Worm (Caenorhabditis elegans) whole organism, L3 larva: ENCODE results near the gene C35D10.5.

Source experiments
- ceh-82 ChIP-seq: fragments of 150-350 bp; optimal IDR thresholded peaks from 2 replicates; lab custom pipeline; 2014; ENCODE audit warnings: missing biosample characterization, missing genetic modification characterization
- jun-1 ChIP-seq: fragments of 150-350 bp; optimal IDR thresholded peaks from 2 replicates; lab custom pipeline; 2014; ENCODE audit warnings: missing biosample characterization, missing genetic modification reagents, missing genetic modification characterization
- lin-39 ChIP-seq: fragments of 150-350 bp; optimal IDR thresholded peaks from 2 replicates; lab custom pipeline; 2018; ENCODE audit warnings: missing biosample characterization, missing genetic modification reagents, missing genetic modification characterization
- nhr-11 ChIP-seq: fragments of 150-350 bp; optimal IDR thresholded peaks from 2 replicates; lab custom pipeline; 2014; ENCODE audit warnings: missing biosample characterization, missing genetic modification characterization
- nhr-76 ChIP-seq: fragments of 150-350 bp; sonication (generic microtip); optimal IDR thresholded peaks from 5 replicates; lab custom pipeline; 2014; ENCODE audit warnings: missing biosample characterization, missing genetic modification characterization
- skn-1 ChIP-seq: fragments of 150-350 bp; optimal IDR thresholded peaks from 2 replicates; lab custom pipeline; 2014; ENCODE audit warnings: missing biosample characterization, missing genetic modification characterization

- TF ChIP-seq nhr-76 (no peak), ceh-82 (tag; lab: Kevin White, UChicago) (no peak), nhr-11 (no peak), jun-1 (tag; lab: Kevin White, UChicago) (no peak), lin-39 (tag; lab: Kevin White, UChicago) (no peak), skn-1 (tag; lab: Kevin White, UChicago) (no peak)
Measured at ce11 chrIII:4856992-4857391, 5.2 kb upstream of the C35D10.5 start.
